Fruit fly (Drosophila melanogaster): ENCODE measurements around the gene Pkcdelta.
A peak's percentile ranks its signal among the peaks of the same experiment; 100 is the strongest.

Gene Pkcdelta

dm6 chrX:12454358-12454757 is 22.3 kb downstream of the Pkcdelta start, which contains the start of gene CG15927 (continued):
- no peak for TF ChIP-seq Taf1 (GFP tag; IDR thresholded peaks at IDR 0.05)
- no peak for TF ChIP-seq pb (GFP tag; optimal IDR thresholded peaks at IDR 0.05)
- no peak for TF ChIP-seq CG32772 (GFP tag; IDR thresholded peaks at IDR 0.05)
- peak; percentile 40 for TF ChIP-seq CG4707 (GFP tag; optimal IDR thresholded peaks at IDR 0.05)
- TF ChIP-seq ranshi (GFP tag; IDR thresholded peaks at IDR 0.05): peak; percentile 69
- peak; percentile 43 for TF ChIP-seq CG30403 (GFP tag; optimal IDR thresholded peaks at IDR 0.05)
- TF ChIP-seq Max (GFP tag; optimal IDR thresholded peaks at IDR 0.05): peak; percentile 4
- no peak for TF ChIP-seq E2f1 (GFP tag; IDR thresholded peaks at IDR 0.05)
- TF ChIP-seq jumu (GFP tag; optimal IDR thresholded peaks at IDR 0.05): no peak
- no peak for TF ChIP-seq bab2 (GFP tag; optimal IDR thresholded peaks at IDR 0.05)
- no peak for TF ChIP-seq fu2 (GFP tag; optimal IDR thresholded peaks at IDR 0.05)
- no peak for TF ChIP-seq CG7928 (GFP tag; optimal IDR thresholded peaks at IDR 0.05)
- no peak for TF ChIP-seq CG8290 (GFP tag; optimal IDR thresholded peaks at IDR 0.05)
- TF ChIP-seq CG8290 (tag; optimal IDR thresholded peaks at IDR 0.05): no peak
- no peak for TF ChIP-seq HHEX (GFP tag; optimal IDR thresholded peaks at IDR 0.05)
- no peak for TF ChIP-seq CG10543 (GFP tag; optimal IDR thresholded peaks at IDR 0.05)
- peak; percentile 54 for TF ChIP-seq CG15269 (tag; optimal IDR thresholded peaks at IDR 0.05)
- TF ChIP-seq zfh1 (GFP tag; IDR thresholded peaks at IDR 0.05): peak; percentile 72
- no peak for TF ChIP-seq ro (GFP tag; IDR thresholded peaks at IDR 0.05)
- TF ChIP-seq sr (GFP tag; IDR thresholded peaks at IDR 0.05): no peak
- no peak for TF ChIP-seq twi (tag; optimal IDR thresholded peaks at IDR 0.05)
- no peak for TF ChIP-seq CG15011 (GFP tag; optimal IDR thresholded peaks at IDR 0.05)
- TF ChIP-seq CG16779 (GFP tag; IDR thresholded peaks at IDR 0.05): no peak
- no peak for TF ChIP-seq repo (GFP tag; optimal IDR thresholded peaks at IDR 0.05)
- peak; percentile 10 for TF ChIP-seq NfI (GFP tag; optimal IDR thresholded peaks at IDR 0.05)
- TF ChIP-seq zfh2 (GFP tag; optimal IDR thresholded peaks at IDR 0.05): no peak
- TF ChIP-seq CG8944 (GFP tag; optimal IDR thresholded peaks at IDR 0.05): no peak
- no peak for TF ChIP-seq CG30020 (tag; optimal IDR thresholded peaks at IDR 0.05)
- TF ChIP-seq MBD-R2 (GFP tag; IDR thresholded peaks at IDR 0.05): peak; percentile 28; the same call in 1 of the 2 replicates
- TF ChIP-seq phol (tag; optimal IDR thresholded peaks at IDR 0.05): peak; percentile 69
- TF ChIP-seq Hr3 (GFP tag; optimal IDR thresholded peaks at IDR 0.05): peak; percentile 26
- peak; percentile 25 for TF ChIP-seq Deaf1 (tag; optimal IDR thresholded peaks at IDR 0.05)
- TF ChIP-seq B-H2 (GFP tag; optimal IDR thresholded peaks at IDR 0.05): no peak
- no peak for TF ChIP-seq hb (GFP tag; IDR thresholded peaks at IDR 0.05; ENCODE audit: partially characterized antibody)
- peak; percentile 81 for TF ChIP-seq CG17359 (tag; optimal IDR thresholded peaks at IDR 0.05)
- TF ChIP-seq danr (GFP tag; IDR thresholded peaks at IDR 0.05): no peak
- TF ChIP-seq CG4328 (GFP tag; optimal IDR thresholded peaks at IDR 0.05): no peak
- TF ChIP-seq Eip74EF (GFP tag; optimal IDR thresholded peaks at IDR 0.05): no peak
- TF ChIP-seq CG14050 (GFP tag; IDR thresholded peaks at IDR 0.05): peak; percentile 67
- no peak for TF ChIP-seq CG14667 (GFP tag; IDR thresholded peaks at IDR 0.05)
- TF ChIP-seq Dad (GFP tag; optimal IDR thresholded peaks at IDR 0.05): no peak
- TF ChIP-seq CG10147 (GFP tag; optimal IDR thresholded peaks at IDR 0.05): no peak
- TF ChIP-seq CG17385 (GFP tag; optimal IDR thresholded peaks at IDR 0.05): peak; percentile 50
- no peak for TF ChIP-seq Sry-δ (GFP tag; optimal IDR thresholded peaks at IDR 0.05)
- no peak for TF ChIP-seq Hey (tag; optimal IDR thresholded peaks at IDR 0.05)
- TF ChIP-seq gcm2 (GFP tag; optimal IDR thresholded peaks at IDR 0.05): no peak
- TF ChIP-seq amos (GFP tag; IDR thresholded peaks at IDR 0.05; ENCODE audit: partially characterized antibody): no peak
- TF ChIP-seq CG11247 (GFP tag; IDR thresholded peaks at IDR 0.05): no peak
- no peak for TF ChIP-seq disco-r (GFP tag; optimal IDR thresholded peaks at IDR 0.05)
- TF ChIP-seq Opbp (GFP tag; IDR thresholded peaks at IDR 0.05; ENCODE audit: partially characterized antibody): no peak
- TF ChIP-seq Hr39 (optimal IDR thresholded peaks at IDR 0.05): no peak
- no peak for TF ChIP-seq CG18262 (tag; optimal IDR thresholded peaks at IDR 0.05)
- peak; percentile 56 for TF ChIP-seq Abd-B (GFP tag; optimal IDR thresholded peaks at IDR 0.05)
